Worm (Caenorhabditis elegans): ENCODE results near the gene pho-8.

DNA sequence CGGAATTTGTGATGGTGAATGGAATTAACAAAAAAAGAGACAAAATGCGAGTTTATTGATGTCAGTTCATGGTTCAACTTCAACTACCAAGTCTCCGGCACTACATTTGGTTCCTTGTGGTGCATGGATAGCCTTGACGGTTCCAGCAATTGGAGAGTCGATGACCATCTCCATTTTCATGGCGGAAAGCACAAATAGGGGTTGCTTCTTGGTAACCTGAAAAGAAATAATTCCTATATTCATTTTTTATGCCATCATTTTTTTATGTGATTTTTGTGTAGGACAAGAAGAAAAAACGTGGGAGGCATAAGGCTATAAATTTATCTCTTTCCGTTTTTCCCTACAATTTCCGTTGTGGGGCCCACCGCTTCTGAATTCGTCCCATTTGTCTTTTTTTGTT is 15.4 kb upstream of the pho-8 start:
- TF ChIP-seq ztf-23 (GFP tag; IDR thresholded peaks at IDR 0.05) = 0 out of 2 replicates have a peak, but pooled peaks have one; percentile 29
- TF ChIP-seq ztf-29 (GFP tag; IDR thresholded peaks at IDR 0.05) = no peak
- no peak for TF ChIP-seq ref-1 (GFP tag; conservative IDR thresholded peaks at IDR 0.05)

All from whole organism, midembryonic.